Fruit fly (Drosophila melanogaster): ENCODE data around the gene CG33688.

The CG33688 gene

DNA sequence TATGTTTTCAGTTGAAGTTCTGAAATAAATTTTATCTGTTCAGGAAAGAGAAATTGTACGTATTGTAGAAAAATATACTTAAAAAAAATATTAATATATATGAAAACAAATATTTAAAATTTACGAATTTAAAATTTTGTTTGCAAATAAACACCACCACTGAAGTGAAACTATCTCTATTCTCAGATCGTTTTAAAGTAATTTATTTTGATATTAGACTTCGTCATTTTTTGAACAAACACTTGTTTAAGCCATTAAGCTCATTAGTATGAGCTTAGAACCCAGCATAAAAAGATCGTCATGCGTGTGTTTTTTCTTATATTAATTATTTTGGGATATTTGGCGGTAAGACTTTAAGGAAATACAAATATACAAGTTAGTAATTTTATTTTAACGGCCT, at the start of gene CG33688:
Gene CG33688, plus strand, starts transcription at position 301 of the 400 bp plus-strand sequence.
- no peak for TF ChIP-seq Hr39 (optimal IDR thresholded peaks at IDR 0.05)
- no peak for TF ChIP-seq Camta (GFP tag; optimal IDR thresholded peaks at IDR 0.05)
- TF ChIP-seq CG11398 (GFP tag; optimal IDR thresholded peaks at IDR 0.05), result no peak

- TF ChIP-seq trh (GFP tag; optimal IDR thresholded peaks at IDR 0.05) (no peak), CG2129 (GFP tag; IDR thresholded peaks at IDR 0.05; ENCODE audit: partially characterized antibody) (no peak), CG10267 (tag; optimal IDR thresholded peaks at IDR 0.05) (no peak), Meics (GFP tag; optimal IDR thresholded peaks at IDR 0.05) (peak; percentile 28), Xbp1 (GFP tag; optimal IDR thresholded peaks at IDR 0.05) (peak; percentile 6), CG3995 (GFP tag; optimal IDR thresholded peaks at IDR 0.05) (no peak), CG15269 (tag; optimal IDR thresholded peaks at IDR 0.05) (peak; percentile 63), CG8944 (GFP tag; optimal IDR thresholded peaks at IDR 0.05) (peak; percentile 32), z (GFP tag; IDR thresholded peaks at IDR 0.05) (no peak), CG14965 (GFP tag; optimal IDR thresholded peaks at IDR 0.05; ENCODE audit: borderline replicate concordance) (no peak), vnd (GFP tag; IDR thresholded peaks at IDR 0.05; ENCODE audit: partially characterized antibody) (no peak), CG3838 (GFP tag; optimal IDR thresholded peaks at IDR 0.05) (no peak), D (optimal IDR thresholded peaks at IDR 0.05) (no peak), D (GFP tag; optimal IDR thresholded peaks at IDR 0.05) (no peak), CG13123 (GFP tag; optimal IDR thresholded peaks at IDR 0.05) (no peak), HmgZ (tag; optimal IDR thresholded peaks at IDR 0.05) (no peak), mld (GFP tag; IDR thresholded peaks at IDR 0.05; ENCODE audit: partially characterized antibody) (no peak), CG34422 (GFP tag; IDR thresholded peaks at IDR 0.05) (no peak), CG18476 (GFP tag; optimal IDR thresholded peaks at IDR 0.05) (no peak), CG7357 (GFP tag; IDR thresholded peaks at IDR 0.05) (0 out of 3 replicates have a peak, but pooled peaks have one; percentile 49), CG8478 (optimal IDR thresholded peaks at IDR 0.05) (no peak), ro (GFP tag; IDR thresholded peaks at IDR 0.05) (no peak), CG12236 (GFP tag; optimal IDR thresholded peaks at IDR 0.05) (no peak), Hey (tag; optimal IDR thresholded peaks at IDR 0.05) (peak; percentile 38), scrt (GFP tag; optimal IDR thresholded peaks at IDR 0.05) (no peak), danr (GFP tag; IDR thresholded peaks at IDR 0.05) (no peak), lilli (GFP tag; optimal IDR thresholded peaks at IDR 0.05) (peak; percentile 33), lov (optimal IDR thresholded peaks at IDR 0.05) (no peak), lov (GFP tag; IDR thresholded peaks at IDR 0.05) (no peak), org-1 (GFP tag; optimal IDR thresholded peaks at IDR 0.05) (peak; percentile 33), CG17328 (GFP tag; IDR thresholded peaks at IDR 0.05) (no peak; the same call in 1 of the 2 replicates), sisA (GFP tag; IDR thresholded peaks at IDR 0.05) (no peak), Fer2 (tag; optimal IDR thresholded peaks at IDR 0.05) (no peak), hb (GFP tag; IDR thresholded peaks at IDR 0.05; ENCODE audit: partially characterized antibody) (no peak), CG10654 (GFP tag; optimal IDR thresholded peaks at IDR 0.05) (no peak), CG1602 (GFP tag; optimal IDR thresholded peaks at IDR 0.05) (no peak), CG43689 (GFP tag; IDR thresholded peaks at IDR 0.05) (no peak), sug (tag; optimal IDR thresholded peaks at IDR 0.05) (peak; percentile 79), dimm (GFP tag; IDR thresholded peaks at IDR 0.05) (no peak), Awh (GFP tag; IDR thresholded peaks at IDR 0.05) (no peak), ems (GFP tag; optimal IDR thresholded peaks at IDR 0.05) (no peak), CG10543 (GFP tag; optimal IDR thresholded peaks at IDR 0.05) (peak; percentile 39), pum (GFP tag; optimal IDR thresholded peaks at IDR 0.05) (no peak), pfk (GFP tag; optimal IDR thresholded peaks at IDR 0.05) (no peak), Aef1 (GFP tag; IDR thresholded peaks at IDR 0.05) (no peak), CG31365 (tag; optimal IDR thresholded peaks at IDR 0.05) (no peak), pnt (GFP tag; optimal IDR thresholded peaks at IDR 0.05) (no peak)
Observed at dm6 chr3L:16149418-16150160, 49.4 kb upstream of the CG33688 start.

Measured in whole organism, embryonic.